Fruit fly (Drosophila melanogaster) whole organism, embryonic: Measurements from ENCODE around the gene CG32708.

Experiments
- Atf6 ChIP-seq: fragments of 200-800 bp; sonication (Bioruptor generic); IDR thresholded peaks from 2 replicates; pipeline ENCODE4 v1.3.6; 2022; ENCODE audit warnings: missing biosample characterization, missing genetic modification characterization
- CG10267 ChIP-seq: fragments of 200-800 bp; sonication (Bioruptor generic); optimal IDR thresholded peaks from 2 replicates; lab custom pipeline; 2018; ENCODE audit warnings: missing biosample characterization, mild to moderate bottlenecking, missing genetic modification characterization, moderate library complexity
- CG11398 ChIP-seq: fragments of 200-800 bp; sonication (Bioruptor generic); optimal IDR thresholded peaks from 2 replicates; lab custom pipeline; 2016; ENCODE audit warnings: missing biosample characterization, missing genetic modification characterization
- CG11456 ChIP-seq: fragments of 200-800 bp; sonication (Bioruptor generic); IDR thresholded peaks from 3 replicates; pipeline ENCODE4 v1.3.6; 2022; ENCODE audit warnings: missing biosample characterization, missing genetic modification characterization
- CG12219 ChIP-seq: fragments of 200-800 bp; sonication (Bioruptor generic); optimal IDR thresholded peaks from 3 replicates; lab custom pipeline; 2018; ENCODE audit warnings: missing biosample characterization, mild to moderate bottlenecking, missing genetic modification characterization
- CG13775 ChIP-seq: fragments of 200-800 bp; sonication (Bioruptor generic); optimal IDR thresholded peaks from 3 replicates; lab custom pipeline; 2017; ENCODE audit warnings: missing biosample characterization, mild to moderate bottlenecking, missing genetic modification characterization
- CG16815 ChIP-seq: fragments of 200-800 bp; sonication (Bioruptor generic); optimal IDR thresholded peaks from 3 replicates; lab custom pipeline; 2017; ENCODE audit warnings: missing biosample characterization, mild to moderate bottlenecking, missing genetic modification characterization
- CG17328 ChIP-seq: fragments of 200-800 bp; sonication (Bioruptor generic); IDR thresholded peaks from 2 replicates; pipeline ENCODE4 v1.3.6; 2022; ENCODE audit warnings: missing biosample characterization, missing genetic modification characterization
- CG2120 ChIP-seq: fragments of 200-800 bp; sonication (Bioruptor generic); optimal IDR thresholded peaks from 3 replicates; lab custom pipeline; 2016; ENCODE audit warnings: missing biosample characterization, missing genetic modification characterization
- CG30403 ChIP-seq: fragments of 200-800 bp; sonication (Bioruptor generic); optimal IDR thresholded peaks from 3 replicates; lab custom pipeline; 2016; ENCODE audit warnings: missing biosample characterization, missing genetic modification characterization
- CG3407 ChIP-seq: fragments of 200-800 bp; sonication (Bioruptor generic); optimal IDR thresholded peaks from 2 replicates; lab custom pipeline; 2018; ENCODE audit warnings: missing biosample characterization, mild to moderate bottlenecking, missing genetic modification characterization
- CG3726 ChIP-seq: fragments of 200-800 bp; sonication (Bioruptor generic); IDR thresholded peaks from 3 replicates; pipeline ENCODE4, ENCODE4 v1.3.6; 2022; ENCODE audit warnings: missing biosample characterization, missing genetic modification characterization
- CG42726 ChIP-seq: fragments of 200-800 bp; sonication (Bioruptor generic); IDR thresholded peaks from 2 replicates; pipeline ENCODE4 v1.3.6; 2022; ENCODE audit warnings: missing biosample characterization, missing genetic modification characterization; ENCODE audit not compliant: partially characterized antibody
- CG4282 ChIP-seq: fragments of 200-800 bp; sonication (Bioruptor generic); optimal IDR thresholded peaks from 2 replicates; lab custom pipeline; 2016; ENCODE audit warnings: missing biosample characterization, missing genetic modification characterization
- CG4424 ChIP-seq: fragments of 200-800 bp; sonication (Bioruptor generic); optimal IDR thresholded peaks from 3 replicates; lab custom pipeline; 2016; ENCODE audit warnings: missing biosample characterization, missing genetic modification characterization
- CG4617 ChIP-seq: fragments of 200-800 bp; sonication (Bioruptor generic); optimal IDR thresholded peaks from 3 replicates; lab custom pipeline; 2016; ENCODE audit warnings: missing biosample characterization, missing genetic modification characterization, borderline replicate concordance
- CG4730 ChIP-seq: fragments of 200-800 bp; sonication (Bioruptor generic); IDR thresholded peaks from 2 replicates; pipeline ENCODE4 v1.3.6; 2022; ENCODE audit warnings: missing biosample characterization, missing genetic modification characterization
- CG7357 ChIP-seq: fragments of 200-800 bp; sonication (Bioruptor generic); IDR thresholded peaks from 3 replicates; pipeline ENCODE4 v1.3.6; 2022; ENCODE audit warnings: missing biosample characterization, missing genetic modification characterization
- CG7928 ChIP-seq: fragments of 200-800 bp; sonication (Bioruptor generic); optimal IDR thresholded peaks from 2 replicates; lab custom pipeline; 2017; ENCODE audit warnings: missing biosample characterization, mild to moderate bottlenecking, missing genetic modification characterization
- CG9817 ChIP-seq: fragments of 200-800 bp; sonication (Bioruptor generic); optimal IDR thresholded peaks from 2 replicates; lab custom pipeline; 2018; ENCODE audit warnings: missing biosample characterization, mild to moderate bottlenecking, missing genetic modification characterization, moderate library complexity
- CTCF ChIP-seq: fragments of 200-800 bp; sonication (Bioruptor generic); optimal IDR thresholded peaks from 2 replicates; lab custom pipeline; 2017; ENCODE audit warnings: missing biosample characterization, mild to moderate bottlenecking, missing genetic modification characterization, moderate library complexity
- D19A ChIP-seq: fragments of 200-800 bp; optimal IDR thresholded peaks from 3 replicates; lab custom pipeline; 2019; ENCODE audit warnings: missing biosample characterization, mild to moderate bottlenecking, missing genetic modification characterization, moderate library complexity
- Dp ChIP-seq: fragments of 200-800 bp; sonication (Bioruptor generic); optimal IDR thresholded peaks from 2 replicates; lab custom pipeline; 2018; ENCODE audit warnings: missing biosample characterization, mild to moderate bottlenecking, missing genetic modification characterization, moderate library complexity
- Dref ChIP-seq: fragments of 200-800 bp; sonication (Bioruptor generic); IDR thresholded peaks from 2 replicates; pipeline ENCODE4 v1.3.6; 2022; ENCODE audit warnings: missing biosample characterization, missing genetic modification characterization
- GATAe ChIP-seq: fragments of 200-800 bp; sonication (Bioruptor generic); conservative IDR thresholded peaks from 2 replicates; pipeline ENCODE4 v1.3.6; 2022; ENCODE audit warnings: missing biosample characterization, missing genetic modification characterization
- Gug ChIP-seq: fragments of 200-800 bp; sonication (Bioruptor generic); IDR thresholded peaks from 4 replicates; pipeline ENCODE4 v1.3.6; 2022; ENCODE audit warnings: missing biosample characterization, missing genetic modification characterization
- MBD-R2 ChIP-seq: fragments of 200-800 bp; sonication (Bioruptor generic); IDR thresholded peaks from 2 replicates; pipeline ENCODE4 v1.3.6; 2022; ENCODE audit warnings: missing biosample characterization, missing genetic modification characterization
- MTF-1 ChIP-seq: fragments of 200-800 bp; sonication (Bioruptor generic); optimal IDR thresholded peaks from 2 replicates; lab custom pipeline; 2018; ENCODE audit warnings: missing biosample characterization, mild to moderate bottlenecking, missing genetic modification characterization, borderline replicate concordance
- Myb ChIP-seq: fragments of 200-800 bp; sonication (Bioruptor generic); optimal IDR thresholded peaks from 2 replicates; lab custom pipeline; 2016; ENCODE audit warnings: missing biosample characterization, missing genetic modification characterization
- Rfx ChIP-seq: fragments of 200-800 bp; sonication (Bioruptor generic); IDR thresholded peaks from 2 replicates; pipeline ENCODE4 v1.3.6; 2022; ENCODE audit warnings: missing biosample characterization, missing genetic modification characterization
- Rx ChIP-seq: fragments of 200-800 bp; sonication (Bioruptor generic); IDR thresholded peaks from 2 replicates; pipeline ENCODE4 v1.3.6; 2022; ENCODE audit warnings: missing biosample characterization, missing genetic modification characterization
- Trl ChIP-seq, 3 experiments: fragments of >200 bp in 2 of 3; fragments of 200-800 bp in 1 of 3; sonication (Bioruptor generic) in 1 of 3; optimal IDR thresholded peaks; 2 replicates in 1 of 3; 3 replicates in 2 of 3; lab custom pipeline; 2016 to 2017; ENCODE audit warnings: missing biosample characterization in 1 of 3, missing genetic modification characterization in 1 of 3
- Vsx1 ChIP-seq: fragments of 200-800 bp; sonication (Bioruptor generic); optimal IDR thresholded peaks from 2 replicates; lab custom pipeline; 2017; ENCODE audit warnings: missing biosample characterization, mild to moderate bottlenecking, missing genetic modification characterization, missing genetic modification reagents
- Xbp1 ChIP-seq: fragments of 200-800 bp; sonication (Bioruptor generic); optimal IDR thresholded peaks from 3 replicates; lab custom pipeline; 2016; ENCODE audit warnings: missing biosample characterization, mild to moderate bottlenecking, missing genetic modification characterization
- ac ChIP-seq: fragments of 200-800 bp; sonication (Bioruptor generic); optimal IDR thresholded peaks from 3 replicates; lab custom pipeline; 2017; ENCODE audit warnings: missing biosample characterization, mild to moderate bottlenecking, missing genetic modification characterization
- az2 ChIP-seq: fragments of 200-800 bp; sonication (Bioruptor generic); optimal IDR thresholded peaks from 3 replicates; lab custom pipeline; 2016; ENCODE audit warnings: missing biosample characterization, missing genetic modification characterization
- bbx ChIP-seq: fragments of 200-800 bp; sonication (Bioruptor generic); IDR thresholded peaks from 2 replicates; pipeline ENCODE4 v1.3.6; 2022; ENCODE audit warnings: missing biosample characterization, missing genetic modification characterization; ENCODE audit not compliant: partially characterized antibody
- fd96Cb ChIP-seq: fragments of 200-800 bp; sonication (Bioruptor generic); optimal IDR thresholded peaks from 2 replicates; lab custom pipeline; 2018; ENCODE audit warnings: missing biosample characterization, mild to moderate bottlenecking, missing genetic modification characterization, moderate library complexity
- gt ChIP-seq: fragments of 200-800 bp; sonication (Bioruptor generic); IDR thresholded peaks from 2 replicates; pipeline ENCODE4 v1.3.6; 2022; ENCODE audit warnings: missing biosample characterization, missing genetic modification characterization
- hbn ChIP-seq: fragments of 200-800 bp; sonication (Bioruptor generic); IDR thresholded peaks from 2 replicates; pipeline ENCODE4 v1.3.6; 2022; ENCODE audit warnings: missing biosample characterization, missing genetic modification characterization; ENCODE audit not compliant: partially characterized antibody
- inv ChIP-seq: fragments of 200-800 bp; sonication (Bioruptor generic); IDR thresholded peaks from 2 replicates; pipeline ENCODE4 v1.3.6; 2022; ENCODE audit warnings: missing biosample characterization, missing genetic modification characterization; ENCODE audit not compliant: partially characterized antibody
- jigr1 ChIP-seq: fragments of 200-800 bp; sonication (Bioruptor generic); IDR thresholded peaks from 3 replicates; pipeline ENCODE4 v1.3.6; 2022; ENCODE audit warnings: missing biosample characterization, missing genetic modification characterization
- lilli ChIP-seq: fragments of 200-800 bp; sonication (Bioruptor generic); optimal IDR thresholded peaks from 3 replicates; lab custom pipeline; 2016; ENCODE audit warnings: missing biosample characterization, missing genetic modification characterization
- maf-S ChIP-seq: fragments of 200-800 bp; sonication (Bioruptor generic); optimal IDR thresholded peaks from 2 replicates; lab custom pipeline; 2016; ENCODE audit warnings: missing biosample characterization, missing genetic modification characterization
- nmo ChIP-seq: fragments of 200-800 bp; sonication (Bioruptor generic); optimal IDR thresholded peaks from 2 replicates; lab custom pipeline; 2018; ENCODE audit warnings: missing biosample characterization, mild to moderate bottlenecking, missing genetic modification characterization, moderate library complexity
- oc ChIP-seq: fragments of 200-800 bp; sonication (Bioruptor generic); optimal IDR thresholded peaks from 2 replicates; lab custom pipeline; 2018; ENCODE audit warnings: missing biosample characterization, mild to moderate bottlenecking, missing genetic modification characterization, moderate library complexity
- peb ChIP-seq: fragments of 200-800 bp; sonication (Bioruptor generic); IDR thresholded peaks from 2 replicates; pipeline ENCODE4 v1.3.6; 2022; ENCODE audit warnings: missing biosample characterization, missing genetic modification characterization
- pnt ChIP-seq: fragments of 200-800 bp; sonication (Bioruptor generic); optimal IDR thresholded peaks from 3 replicates; lab custom pipeline; 2016; ENCODE audit warnings: missing biosample characterization, missing genetic modification characterization
- pzg ChIP-seq: fragments of 200-800 bp; sonication (Bioruptor generic); optimal IDR thresholded peaks from 3 replicates; lab custom pipeline; 2018; ENCODE audit warnings: missing biosample characterization, mild to moderate bottlenecking, missing genetic modification characterization, moderate library complexity
- sisA ChIP-seq: fragments of 200-800 bp; sonication (Bioruptor generic); IDR thresholded peaks from 2 replicates; pipeline ENCODE4 v1.3.6; 2022; ENCODE audit warnings: missing biosample characterization, missing genetic modification characterization

The CG32708 gene

DNA sequence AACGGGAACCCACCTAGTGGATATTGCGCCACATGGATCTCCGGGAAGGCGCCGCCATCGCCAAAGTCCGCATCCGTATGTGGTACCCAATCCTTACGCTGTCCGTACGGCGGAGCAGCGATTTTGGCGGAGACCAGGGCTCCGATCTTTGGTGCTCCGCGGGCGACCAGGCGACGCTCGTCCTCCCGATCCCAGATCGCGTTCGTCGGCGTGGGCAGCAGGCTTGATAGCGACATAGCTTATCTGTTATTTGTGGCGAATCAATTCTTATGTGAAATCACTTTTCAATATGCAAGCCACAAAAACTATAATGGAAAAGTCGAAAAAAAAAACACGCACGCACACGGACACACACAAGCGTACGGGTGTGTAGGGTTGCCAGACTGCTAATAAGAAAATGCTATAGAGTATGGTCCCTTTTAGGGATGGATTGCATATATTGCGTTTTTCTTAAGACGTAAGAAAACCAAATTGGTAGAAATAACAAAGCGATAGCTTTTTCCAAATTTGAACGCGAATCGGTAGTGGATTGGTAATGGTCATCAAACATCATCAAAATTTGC, 20.6 kb downstream of the CG32708 start, which contains the start of gene Bx42 (continued):
- TF ChIP-seq fd96Cb (tag; lab: Kevin White, UChicago) (no peak), jigr1 (GFP tag; lab: Robert Waterston, UW) (no peak), MBD-R2 (GFP tag; lab: Robert Waterston, UW) (peak; percentile 30), CTCF (GFP tag; lab: Kevin White, UChicago) (no peak), CG42726 (GFP tag; lab: Robert Waterston, UW) (peak; percentile 11; the same call in 1 of the 2 replicates), CG11398 (GFP tag; lab: Kevin White, UChicago) (no peak), pzg (GFP tag; lab: Kevin White, UChicago) (peak; percentile 57), nmo (peak; percentile 21), Rfx (GFP tag; lab: Robert Waterston, UW) (peak; percentile 34), lilli (peak; percentile 23), Dref (GFP tag; lab: Robert Waterston, UW) (peak; percentile 38; the same call in 1 of the 2 replicates), Trl (optimal IDR thresholded peaks at IDR 0.05; lab: Kevin White, UChicago) (no peak), Trl (GFP tag; optimal IDR thresholded peaks at IDR 0.05; lab: Kevin White, UChicago) (peak; percentile 14), D19A (tag; lab: Kevin White, UChicago) (no peak), CG17328 (GFP tag; lab: Robert Waterston, UW) (no peak), bbx (peak; percentile 15; the same call in 1 of the 2 replicates), CG7357 (no peak), CG4730 (GFP tag; lab: Robert Waterston, UW) (0 out of 2 replicates have a peak, but pooled peaks have one; percentile 18), sisA (GFP tag; lab: Robert Waterston, UW) (peak; percentile 3; the same call in 1 of the 2 replicates), CG10267 (tag; lab: Kevin White, UChicago) (peak; percentile 4), CG9817 (tag; lab: Kevin White, UChicago) (no peak), Dp (GFP tag; lab: Kevin White, UChicago) (peak; percentile 8), CG7928 (GFP tag; lab: Kevin White, UChicago) (peak; percentile 85), oc (tag; lab: Kevin White, UChicago) (no peak), MTF-1 (GFP tag; lab: Kevin White, UChicago) (no peak), peb (GFP tag; lab: Robert Waterston, UW) (no peak), CG4282 (GFP tag; lab: Kevin White, UChicago) (peak; percentile 2), CG4617 (GFP tag; lab: Kevin White, UChicago) (peak; percentile 52), CG30403 (peak; percentile 48), ac (no peak)

DNA sequence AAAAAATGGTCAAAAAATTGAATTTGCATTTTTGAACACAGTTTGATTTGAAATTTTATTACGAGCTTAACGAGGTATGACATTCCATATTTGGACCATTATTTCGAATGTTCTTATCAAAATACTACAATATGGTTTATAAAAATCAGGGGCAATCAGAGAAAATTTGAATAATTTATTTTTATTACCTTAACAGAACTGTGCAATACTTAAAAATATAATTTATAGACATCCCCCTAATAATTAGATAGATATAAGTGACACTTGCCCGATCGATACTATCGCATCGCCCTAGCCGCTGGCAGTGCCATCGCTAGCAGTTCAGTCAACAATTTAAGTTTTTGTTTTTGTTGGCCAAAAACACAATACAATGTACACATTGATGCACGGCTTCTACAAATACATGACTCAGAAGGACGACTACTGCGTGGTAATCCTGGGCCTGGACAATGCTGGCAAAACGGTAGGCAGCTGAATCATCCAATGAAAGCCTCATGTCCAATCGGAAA, 21.1 kb downstream of the CG32708 start, which contains the start of gene Arfrp1:
TSS of gene Arfrp1 (plus strand) at position 295 of the 509 bp plus-strand sequence.
- TF ChIP-seq maf-S (GFP tag; lab: Kevin White, UChicago), result no peak
- TF ChIP-seq GATAe (GFP tag; lab: Robert Waterston, UW), result no peak
- peak; percentile 75 for TF ChIP-seq inv (GFP tag; lab: Robert Waterston, UW)
- peak; percentile 48 for TF ChIP-seq CG2120 (GFP tag; lab: Kevin White, UChicago)
- TF ChIP-seq pnt (GFP tag; lab: Kevin White, UChicago), result no peak
- TF ChIP-seq Xbp1 (GFP tag; lab: Kevin White, UChicago), result peak; percentile 40
- 0 out of 3 replicates have a peak, but pooled peaks have one; percentile 35 for TF ChIP-seq CG11456
- TF ChIP-seq CG3726 (GFP tag; lab: Robert Waterston, UW), result no peak
- TF ChIP-seq az2 (GFP tag; lab: Kevin White, UChicago), result peak; percentile 13
- TF ChIP-seq CG16815 (GFP tag; lab: Kevin White, UChicago), result no peak
- peak; percentile 70 for TF ChIP-seq hbn (GFP tag; lab: Robert Waterston, UW)
- TF ChIP-seq Gug (GFP tag; lab: Robert Waterston, UW), result peak; percentile 10; the same call in 1 of the 4 replicates
- peak; percentile 6 for TF ChIP-seq CG4424 (GFP tag; lab: Kevin White, UChicago)
- TF ChIP-seq CG12219 (GFP tag; lab: Kevin White, UChicago), result no peak
- TF ChIP-seq CG13775 (GFP tag; lab: Kevin White, UChicago), result peak; percentile 6
- TF ChIP-seq CG3407, result no peak
- no peak for TF ChIP-seq Atf6 (GFP tag; lab: Robert Waterston, UW)
- no peak for TF ChIP-seq Vsx1
- no peak for TF ChIP-seq gt
- peak; percentile 43 for TF ChIP-seq Dref (GFP tag; lab: Robert Waterston, UW)
- no peak for TF ChIP-seq Rx (GFP tag; lab: Robert Waterston, UW)
- no peak for TF ChIP-seq lilli
- TF ChIP-seq Myb, result no peak
